Worm (Caenorhabditis elegans): Measurements from ENCODE around the gene srz-62.

- TF ChIP-seq unc-62 (GFP tag; optimal IDR thresholded peaks at IDR 0.05) (no peak), nhr-76 (tag; optimal IDR thresholded peaks at IDR 0.05) (no peak), fkh-10 (GFP tag; optimal IDR thresholded peaks at IDR 0.05) (no peak), egl-27 (tag; optimal IDR thresholded peaks at IDR 0.05) (no peak), nhr-90 (tag; optimal IDR thresholded peaks at IDR 0.05; ENCODE audit: poor library complexity) (no peak), alr-1 (tag; optimal IDR thresholded peaks at IDR 0.05; ENCODE audit: borderline replicate concordance) (no peak), sox-4 (tag; optimal IDR thresholded peaks at IDR 0.05) (no peak), mep-1 (tag; optimal IDR thresholded peaks at IDR 0.05) (no peak), blmp-1 (tag; optimal IDR thresholded peaks at IDR 0.05) (no peak)
Observed at ce11 chrIV:3873706-3874105, 26.6 kb upstream of the srz-62 start, which contains the start of gene F37C4.5.

Data from whole organism, L1 larva.